Worm (Caenorhabditis elegans) whole organism, early embryonic: Measurements from ENCODE around the gene rpoa-12.

Experiments
- B0310.2 ChIP-seq: sonication (generic microtip); optimal IDR thresholded peaks from 2 replicates; lab custom pipeline; 2016; ENCODE audit warnings: mild to moderate bottlenecking, missing genetic modification characterization, missing compliant biosample characterization
- F13C5.2 ChIP-seq: sonication (generic microtip); optimal IDR thresholded peaks from 2 replicates; lab custom pipeline; 2017; ENCODE audit warnings: mild to moderate bottlenecking, missing genetic modification characterization, inconsistent platforms, missing compliant biosample characterization
- aly-1 ChIP-seq: sonication (generic microtip); optimal IDR thresholded peaks from 2 replicates; lab custom pipeline; 2016; ENCODE audit warnings: missing genetic modification characterization, missing compliant biosample characterization
- ama-1 ChIP-seq: fragments of 150-350 bp; optimal IDR thresholded peaks from 2 replicates; lab custom pipeline; 2014
- ceh-13 ChIP-seq: fragments of 200-800 bp; sonication (Bioruptor generic); optimal IDR thresholded peaks from 2 replicates; lab custom pipeline; 2018; ENCODE audit warnings: mild to moderate bottlenecking, missing genetic modification characterization, missing compliant biosample characterization
- ceh-36 ChIP-seq: sonication (generic microtip); optimal IDR thresholded peaks from 2 replicates; lab custom pipeline; 2016; ENCODE audit warnings: missing genetic modification characterization, inconsistent platforms, missing compliant biosample characterization
- ets-7 ChIP-seq: sonication (generic microtip); optimal IDR thresholded peaks from 2 replicates; lab custom pipeline; 2016; ENCODE audit warnings: missing genotype, missing genetic modification characterization, missing compliant biosample characterization
- flt-1 ChIP-seq: fragments of 200-800 bp; sonication (Bioruptor generic); IDR thresholded peaks from 2 replicates; pipeline ENCODE4 v1.3.6; 2022; ENCODE audit warnings: missing genetic modification characterization, missing compliant biosample characterization
- hmbx-1 ChIP-seq: sonication (generic microtip); optimal IDR thresholded peaks from 2 replicates; lab custom pipeline; 2016; ENCODE audit warnings: mild to moderate bottlenecking, missing genetic modification characterization, missing compliant biosample characterization
- hmg-4 ChIP-seq: fragments of 200-800 bp; sonication (Bioruptor generic); optimal IDR thresholded peaks from 2 replicates; lab custom pipeline; 2018; ENCODE audit warnings: mild to moderate bottlenecking, missing genetic modification characterization, missing compliant biosample characterization
- hnd-1 ChIP-seq: sonication (generic microtip); optimal IDR thresholded peaks from 2 replicates; lab custom pipeline; 2016; ENCODE audit warnings: missing genetic modification characterization, missing compliant biosample characterization
- pes-1 ChIP-seq: fragments of 200-800 bp; sonication (Bioruptor generic); IDR thresholded peaks from 2 replicates; pipeline ENCODE4 v1.3.6; 2022; ENCODE audit warnings: missing genetic modification reagents, missing genetic modification characterization, missing compliant biosample characterization
- scrt-1 ChIP-seq: fragments of 200-800 bp; sonication (Bioruptor generic); IDR thresholded peaks from 2 replicates; pipeline ENCODE4 v1.3.6; 2022; ENCODE audit warnings: missing genetic modification characterization, missing compliant biosample characterization
- sea-1 ChIP-seq: fragments of 200-800 bp; sonication (Bioruptor generic); conservative IDR thresholded peaks from 2 replicates; pipeline ENCODE4 v1.3.6; 2022; ENCODE audit warnings: missing genetic modification characterization, missing compliant biosample characterization
- tbx-11 ChIP-seq: fragments of 200-800 bp; sonication (Bioruptor generic); IDR thresholded peaks from 2 replicates; pipeline ENCODE4 v1.3.6; 2022; ENCODE audit warnings: missing genetic modification characterization, missing compliant biosample characterization
- tbx-37 ChIP-seq: fragments of 200-800 bp; sonication (Bioruptor generic); conservative IDR thresholded peaks from 2 replicates; pipeline ENCODE4 v1.3.6; 2022; ENCODE audit warnings: missing genetic modification reagents, missing genetic modification characterization, missing compliant biosample characterization
- tra-4 ChIP-seq: sonication (generic microtip); optimal IDR thresholded peaks from 2 replicates; lab custom pipeline; 2017; ENCODE audit warnings: missing genetic modification characterization, missing compliant biosample characterization

rpoa-12 gene

ce11 chrV:14414964-14415564 lies 8.0 kb downstream of the rpoa-12 start, which contains the start of the genes nxf-1 and C15H11.11:
nxf-1 (minus strand) TSS chrV:14415014.
C15H11.11 (plus strand) TSS chrV:14415499.
- no peak for TF ChIP-seq aly-1 (tag; lab: Kevin White, UChicago)
- TF ChIP-seq F13C5.2 (tag; lab: Kevin White, UChicago), result peak; percentile 52

- TF ChIP-seq pes-1 (no peak), ama-1 (lab: Kevin White, UChicago) (no peak), scrt-1 (GFP tag; lab: Robert Waterston, UW) (no peak), hmbx-1 (tag; lab: Kevin White, UChicago) (no peak), F13C5.2 (tag; lab: Kevin White, UChicago) (no peak), hmg-4 (GFP tag; lab: Kevin White, UChicago) (no peak), hnd-1 (tag; lab: Kevin White, UChicago) (no peak), ceh-13 (GFP tag; lab: Kevin White, UChicago) (no peak), tbx-37 (GFP tag; lab: Robert Waterston, UW) (no peak), B0310.2 (tag; lab: Kevin White, UChicago) (no peak), tbx-11 (GFP tag; lab: Robert Waterston, UW) (no peak), aly-1 (tag; lab: Kevin White, UChicago) (no peak), ceh-36 (tag; lab: Kevin White, UChicago) (no peak), sea-1 (GFP tag; lab: Robert Waterston, UW) (no peak), flt-1 (GFP tag; lab: Robert Waterston, UW) (no peak), ets-7 (no peak), tra-4 (no peak)
Observed at ce11 chrV:14414032-14414431, 9.1 kb downstream of the rpoa-12 start.

- TF ChIP-seq ceh-36 (tag; lab: Kevin White, UChicago), result no peak
- no peak for TF ChIP-seq scrt-1 (GFP tag; lab: Robert Waterston, UW)
- TF ChIP-seq tra-4, result no peak
- TF ChIP-seq sea-1 (GFP tag; lab: Robert Waterston, UW), result no peak
- no peak for TF ChIP-seq tbx-11 (GFP tag; lab: Robert Waterston, UW)
- no peak for TF ChIP-seq ama-1 (lab: Kevin White, UChicago)
- TF ChIP-seq flt-1 (GFP tag; lab: Robert Waterston, UW), result no peak
- no peak for TF ChIP-seq B0310.2 (tag; lab: Kevin White, UChicago)
- TF ChIP-seq aly-1 (tag; lab: Kevin White, UChicago), result no peak
- TF ChIP-seq ceh-13 (GFP tag; lab: Kevin White, UChicago), result no peak
- no peak for TF ChIP-seq hmbx-1 (tag; lab: Kevin White, UChicago)
- no peak for TF ChIP-seq hnd-1 (tag; lab: Kevin White, UChicago)
Observed at ce11 chrV:14411989-14412388, 11.1 kb downstream of the rpoa-12 start.

- TF ChIP-seq pes-1 (no peak), ceh-13 (GFP tag; lab: Kevin White, UChicago) (no peak), hmbx-1 (tag; lab: Kevin White, UChicago) (no peak), ceh-36 (tag; lab: Kevin White, UChicago) (no peak), ets-7 (no peak), tbx-11 (GFP tag; lab: Robert Waterston, UW) (no peak)
Observed at ce11 chrV:14409905-14410304, 13.2 kb downstream of the rpoa-12 start.

ce11 chrV:14408774-14409173 lies 14.3 kb downstream of the rpoa-12 start, which contains the start of gene gnrr-2:
gnrr-2 (plus strand) TSS chrV:14409074.
- no peak for TF ChIP-seq hmbx-1 (tag; lab: Kevin White, UChicago)
- no peak for TF ChIP-seq B0310.2 (tag; lab: Kevin White, UChicago)
- no peak for TF ChIP-seq tbx-11 (GFP tag; lab: Robert Waterston, UW)
- no peak for TF ChIP-seq ama-1 (lab: Kevin White, UChicago)
- TF ChIP-seq pes-1, result no peak
- no peak for TF ChIP-seq F13C5.2 (tag; lab: Kevin White, UChicago)
- no peak for TF ChIP-seq tra-4
- TF ChIP-seq flt-1 (GFP tag; lab: Robert Waterston, UW), result no peak
- TF ChIP-seq tbx-37 (GFP tag; lab: Robert Waterston, UW), result no peak
- TF ChIP-seq hmg-4 (GFP tag; lab: Kevin White, UChicago), result no peak

- TF ChIP-seq hmbx-1 (tag; lab: Kevin White, UChicago) (no peak), sea-1 (GFP tag; lab: Robert Waterston, UW) (no peak), hnd-1 (tag; lab: Kevin White, UChicago) (no peak), aly-1 (tag; lab: Kevin White, UChicago) (no peak)
Observed at ce11 chrV:14405647-14406046, 17.5 kb downstream of the rpoa-12 start.

- TF ChIP-seq hmbx-1 (tag; lab: Kevin White, UChicago) (no peak), scrt-1 (GFP tag; lab: Robert Waterston, UW) (no peak), F13C5.2 (tag; lab: Kevin White, UChicago) (no peak), hmg-4 (GFP tag; lab: Kevin White, UChicago) (no peak), flt-1 (GFP tag; lab: Robert Waterston, UW) (no peak), ama-1 (lab: Kevin White, UChicago) (no peak), pes-1 (no peak), tbx-11 (GFP tag; lab: Robert Waterston, UW) (no peak), ceh-36 (tag; lab: Kevin White, UChicago) (no peak), ets-7 (no peak), ceh-13 (GFP tag; lab: Kevin White, UChicago) (no peak), B0310.2 (tag; lab: Kevin White, UChicago) (no peak), tra-4 (no peak), aly-1 (tag; lab: Kevin White, UChicago) (no peak), sea-1 (GFP tag; lab: Robert Waterston, UW) (no peak), hnd-1 (tag; lab: Kevin White, UChicago) (no peak), tbx-37 (GFP tag; lab: Robert Waterston, UW) (no peak)
Observed at ce11 chrV:14396123-14396669, 26.9 kb downstream of the rpoa-12 start.
